Fruit fly (Drosophila melanogaster): ENCODE data around the gene Cox11.
A peak's percentile ranks its signal among the peaks of the same experiment; 100 is the strongest.

Cox11 gene

dm6 chr2L:5496468-5497093 lies 30.2 kb upstream of the Cox11 start (continued):
- peak; percentile 61 for TF ChIP-seq CG3847 (GFP tag; IDR thresholded peaks at IDR 0.05)
- TF ChIP-seq Oli (tag; optimal IDR thresholded peaks at IDR 0.05) = peak; percentile 62
- peak; percentile 43; the same call in 1 of the 2 replicates for TF ChIP-seq onecut (GFP tag; IDR thresholded peaks at IDR 0.05)
- TF ChIP-seq pho (GFP tag; optimal IDR thresholded peaks at IDR 0.05) = no peak
- no peak for TF ChIP-seq CG31388 (GFP tag; optimal IDR thresholded peaks at IDR 0.05)
- TF ChIP-seq HmgZ (tag; optimal IDR thresholded peaks at IDR 0.05) = peak; percentile 12
- no peak for TF ChIP-seq ham (GFP tag; IDR thresholded peaks at IDR 0.05)
- peak; percentile 61 for TF ChIP-seq Dad (GFP tag; optimal IDR thresholded peaks at IDR 0.05)
- TF ChIP-seq hth (optimal IDR thresholded peaks at IDR 0.05) = no peak
- TF ChIP-seq CG34422 (GFP tag; IDR thresholded peaks at IDR 0.05) = 0 out of 3 replicates have a peak, but pooled peaks have one; percentile 48
- peak; percentile 64 for TF ChIP-seq dysf (GFP tag; IDR thresholded peaks at IDR 0.05)
- no peak for TF ChIP-seq CG2120 (GFP tag; optimal IDR thresholded peaks at IDR 0.05)
- TF ChIP-seq pan (optimal IDR thresholded peaks at IDR 0.05) = no peak
- TF ChIP-seq pan (GFP tag; optimal IDR thresholded peaks at IDR 0.05 in 1 of 2, IDR thresholded peaks at IDR 0.05 in 1 of 2) = no peak
- no peak for TF ChIP-seq CG3163 (GFP tag; optimal IDR thresholded peaks at IDR 0.05)
- peak; percentile 15 for TF ChIP-seq CG18619 (GFP tag; optimal IDR thresholded peaks at IDR 0.05)
- no peak for TF ChIP-seq CG6791 (GFP tag; IDR thresholded peaks at IDR 0.05; ENCODE audit: partially characterized antibody)
- peak; percentile 62 for TF ChIP-seq gsb-n (tag; optimal IDR thresholded peaks at IDR 0.05)
- TF ChIP-seq CrebB (tag; optimal IDR thresholded peaks at IDR 0.05) = peak; percentile 1
- TF ChIP-seq CG4730 (GFP tag; IDR thresholded peaks at IDR 0.05) = peak; percentile 46; the same call in 1 of the 2 replicates
- peak; percentile 26 for TF ChIP-seq Deaf1 (tag; optimal IDR thresholded peaks at IDR 0.05)
- peak; percentile 74 for TF ChIP-seq sisA (GFP tag; IDR thresholded peaks at IDR 0.05)
- TF ChIP-seq CG8478 (optimal IDR thresholded peaks at IDR 0.05) = no peak
- TF ChIP-seq CG17361 (GFP tag; IDR thresholded peaks at IDR 0.05) = peak; percentile 61
- TF ChIP-seq sob (GFP tag; IDR thresholded peaks at IDR 0.05) = no peak; the same call in 1 of the 2 replicates
- TF ChIP-seq jing (GFP tag; optimal IDR thresholded peaks at IDR 0.05) = peak; percentile 36
- TF ChIP-seq CG8359 (GFP tag; optimal IDR thresholded peaks at IDR 0.05; ENCODE audit: borderline replicate concordance) = peak; percentile 29
- peak; percentile 26; the same call in 1 of the 2 replicates for TF ChIP-seq E2f1 (GFP tag; IDR thresholded peaks at IDR 0.05)
- TF ChIP-seq CG1602 (GFP tag; optimal IDR thresholded peaks at IDR 0.05) = peak; percentile 34
- no peak for TF ChIP-seq sc (optimal IDR thresholded peaks at IDR 0.05)
- peak; percentile 46 for TF ChIP-seq sc (GFP tag; optimal IDR thresholded peaks at IDR 0.05)
- no peak for TF ChIP-seq CG4617 (GFP tag; optimal IDR thresholded peaks at IDR 0.05; ENCODE audit: borderline replicate concordance)
- peak; percentile 52 for TF ChIP-seq Antp (GFP tag; optimal IDR thresholded peaks at IDR 0.05)
- no peak for TF ChIP-seq p53 (GFP tag; optimal IDR thresholded peaks at IDR 0.05)
- TF ChIP-seq Med (GFP tag) = peak; percentile 87
- peak; percentile 55 for TF ChIP-seq CG9727 (GFP tag; optimal IDR thresholded peaks at IDR 0.05)
- TF ChIP-seq CG12942 (GFP tag; optimal IDR thresholded peaks at IDR 0.05) = peak; percentile 21
- peak; percentile 3 for TF ChIP-seq repo (GFP tag; optimal IDR thresholded peaks at IDR 0.05)
- peak; percentile 40 for TF ChIP-seq Meics (GFP tag; optimal IDR thresholded peaks at IDR 0.05)
- TF ChIP-seq Atf6 (GFP tag; IDR thresholded peaks at IDR 0.05) = peak; percentile 61; the same call in 1 of the 2 replicates
- TF ChIP-seq Sox102F (GFP tag; optimal IDR thresholded peaks at IDR 0.05) = peak; percentile 62
- no peak for TF ChIP-seq gce (GFP tag; IDR thresholded peaks at IDR 0.05)
- no peak for TF ChIP-seq CG30020 (tag; optimal IDR thresholded peaks at IDR 0.05)
- TF ChIP-seq Gug (GFP tag; IDR thresholded peaks at IDR 0.05) = peak; percentile 24; the same call in 1 of the 4 replicates
- no peak for TF ChIP-seq CG11560 (tag; IDR thresholded peaks at IDR 0.05)
- peak; percentile 11 for TF ChIP-seq CG8944 (GFP tag; optimal IDR thresholded peaks at IDR 0.05)
- TF ChIP-seq ATbp (GFP tag; optimal IDR thresholded peaks at IDR 0.05) = peak; percentile 52
- TF ChIP-seq Fer3 (tag; optimal IDR thresholded peaks at IDR 0.05) = peak; percentile 51
- no peak for TF ChIP-seq chinmo (GFP tag; IDR thresholded peaks at IDR 0.05; ENCODE audit: partially characterized antibody)
- peak; percentile 73 for TF ChIP-seq CG11504 (tag; optimal IDR thresholded peaks at IDR 0.05)
- no peak for TF ChIP-seq CG3726 (GFP tag; IDR thresholded peaks at IDR 0.05)
- no peak for TF ChIP-seq NC2α (GFP tag; optimal IDR thresholded peaks at IDR 0.05)

Data from whole organism, embryonic.